Fruit fly (Drosophila melanogaster): Measurements from ENCODE around the gene jp.

Gene jp

dm6 chr2L:9502786-9503443 is 63.6 kb downstream of the jp start (continued):
- no peak for TF ChIP-seq gfzf (GFP tag; optimal IDR thresholded peaks at IDR 0.05)
- TF ChIP-seq exex (tag; optimal IDR thresholded peaks at IDR 0.05), result peak; percentile 5
- peak; percentile 64 for TF ChIP-seq Hr3 (GFP tag; optimal IDR thresholded peaks at IDR 0.05)
- TF ChIP-seq pum (GFP tag; optimal IDR thresholded peaks at IDR 0.05), result peak; percentile 22
- TF ChIP-seq repo (GFP tag; optimal IDR thresholded peaks at IDR 0.05), result no peak
- TF ChIP-seq CG3163 (GFP tag; optimal IDR thresholded peaks at IDR 0.05), result peak; percentile 8
- peak; percentile 76 for TF ChIP-seq CG32772 (GFP tag; IDR thresholded peaks at IDR 0.05)
- peak; percentile 83 for TF ChIP-seq slbo (GFP tag; IDR thresholded peaks at IDR 0.05)
- TF ChIP-seq fru (optimal IDR thresholded peaks at IDR 0.05), result no peak
- peak; percentile 80 for TF ChIP-seq CG8388 (GFP tag; optimal IDR thresholded peaks at IDR 0.05)
- peak; percentile 67 for TF ChIP-seq CG17568 (GFP tag; optimal IDR thresholded peaks at IDR 0.05)
- no peak for TF ChIP-seq Sin3A (optimal IDR thresholded peaks at IDR 0.05)
- peak; percentile 30 for TF ChIP-seq chn (GFP tag; optimal IDR thresholded peaks at IDR 0.05)
- no peak for TF ChIP-seq Taf1 (GFP tag; IDR thresholded peaks at IDR 0.05)
- no peak for TF ChIP-seq zen2 (GFP tag; IDR thresholded peaks at IDR 0.05; ENCODE audit: partially characterized antibody)
- no peak for TF ChIP-seq Trl (optimal IDR thresholded peaks at IDR 0.05)
- TF ChIP-seq Trl (GFP tag; optimal IDR thresholded peaks at IDR 0.05), result no peak
- peak; percentile 80 for TF ChIP-seq sd (tag; optimal IDR thresholded peaks at IDR 0.05)
- peak; percentile 79 for TF ChIP-seq CG32532 (GFP tag; IDR thresholded peaks at IDR 0.05)
- TF ChIP-seq CG1832 (GFP tag; optimal IDR thresholded peaks at IDR 0.05), result no peak
- TF ChIP-seq Hmx (GFP tag; optimal IDR thresholded peaks at IDR 0.05), result no peak
- no peak for TF ChIP-seq prd (optimal IDR thresholded peaks at IDR 0.05)
- TF ChIP-seq prd (GFP tag; IDR thresholded peaks at IDR 0.05), result peak; percentile 81
- peak; percentile 64 for TF ChIP-seq Dbx (GFP tag; IDR thresholded peaks at IDR 0.05)
- TF ChIP-seq pnt (GFP tag; optimal IDR thresholded peaks at IDR 0.05), result peak; percentile 31
- TF ChIP-seq Atf3 (GFP tag; optimal IDR thresholded peaks at IDR 0.05), result no peak
- no peak for TF ChIP-seq D (optimal IDR thresholded peaks at IDR 0.05)
- TF ChIP-seq D (GFP tag; optimal IDR thresholded peaks at IDR 0.05), result peak; percentile 30
- TF ChIP-seq kah (GFP tag; optimal IDR thresholded peaks at IDR 0.05), result no peak
- no peak for TF ChIP-seq pros (GFP tag; optimal IDR thresholded peaks at IDR 0.05)
- TF ChIP-seq CG7357 (GFP tag; IDR thresholded peaks at IDR 0.05), result peak; percentile 64; the same call in 2 of the 3 replicates
- peak; percentile 12 for TF ChIP-seq Myb (GFP tag; optimal IDR thresholded peaks at IDR 0.05)
- TF ChIP-seq sug (tag; optimal IDR thresholded peaks at IDR 0.05), result peak; percentile 17
- no peak for TF ChIP-seq tll (GFP tag; optimal IDR thresholded peaks at IDR 0.05)
- peak; percentile 78; the same call in 1 of the 2 replicates for TF ChIP-seq Awh (GFP tag; IDR thresholded peaks at IDR 0.05)
- TF ChIP-seq run (tag; optimal IDR thresholded peaks at IDR 0.05), result peak; percentile 46
- peak; percentile 70 for TF ChIP-seq CG7372 (GFP tag; IDR thresholded peaks at IDR 0.05)
- peak; percentile 47 for TF ChIP-seq CG31224 (GFP tag; IDR thresholded peaks at IDR 0.05)
- peak; percentile 88 for TF ChIP-seq CG14441 (GFP tag; IDR thresholded peaks at IDR 0.05)
- TF ChIP-seq CG1233 (GFP tag; optimal IDR thresholded peaks at IDR 0.05), result peak; percentile 22
- TF ChIP-seq dimm (GFP tag; IDR thresholded peaks at IDR 0.05), result peak; percentile 72
- peak; percentile 36 for TF ChIP-seq CG12104 (GFP tag; optimal IDR thresholded peaks at IDR 0.05)
- peak; percentile 77 for TF ChIP-seq CG11456 (GFP tag; IDR thresholded peaks at IDR 0.05)
- TF ChIP-seq CG1603 (tag; optimal IDR thresholded peaks at IDR 0.05), result no peak
- no peak for TF ChIP-seq ato (GFP tag; IDR thresholded peaks at IDR 0.05; ENCODE audit: partially characterized antibody)
- peak; percentile 34 for TF ChIP-seq Ravus (GFP tag; IDR thresholded peaks at IDR 0.05)
- peak; percentile 32 for TF ChIP-seq HmgZ (tag; optimal IDR thresholded peaks at IDR 0.05)
- peak; percentile 79 for TF ChIP-seq CG12391 (tag; optimal IDR thresholded peaks at IDR 0.05)
- TF ChIP-seq CG17385 (GFP tag; optimal IDR thresholded peaks at IDR 0.05), result peak; percentile 77
- TF ChIP-seq CG1529 (GFP tag; optimal IDR thresholded peaks at IDR 0.05), result peak; percentile 66
- peak; percentile 20 for TF ChIP-seq CG15514 (GFP tag; optimal IDR thresholded peaks at IDR 0.05)
- TF ChIP-seq CG10147 (GFP tag; optimal IDR thresholded peaks at IDR 0.05), result no peak

Measured in whole organism, embryonic.